Worm (Caenorhabditis elegans): ENCODE data around the gene grl-11.

DNA sequence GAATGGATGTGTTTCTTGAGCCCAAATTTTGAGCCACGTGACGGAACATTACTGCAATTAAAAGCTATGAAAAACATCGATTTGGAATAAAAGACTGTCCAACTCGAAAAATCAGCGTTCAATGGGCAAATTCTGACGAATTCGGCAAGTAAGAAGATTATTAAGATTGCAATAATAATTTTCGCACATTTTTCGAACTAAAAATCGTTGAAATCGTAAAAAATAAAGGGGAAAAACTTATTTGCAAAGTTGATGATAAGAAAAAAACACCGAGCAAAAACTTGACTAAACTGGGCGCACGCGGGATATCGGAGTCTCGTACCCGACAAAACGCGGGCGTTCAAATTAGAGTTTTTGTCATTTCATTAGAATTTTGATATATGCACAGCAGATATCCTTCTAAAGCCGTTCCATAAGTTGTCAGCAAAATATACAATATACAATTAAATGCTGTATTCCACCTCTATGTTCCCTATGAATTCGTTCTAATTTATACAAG lies 28.8 kb downstream of the grl-11 start, which contains the start of the genes mccc-2 and mrpl-44:
- TF ChIP-seq ama-1 (optimal IDR thresholded peaks at IDR 0.05) (no peak), lsy-2 (tag; optimal IDR thresholded peaks at IDR 0.05) (no peak)
